Worm (Caenorhabditis elegans): ENCODE data around the gene B0280.11.

DNA sequence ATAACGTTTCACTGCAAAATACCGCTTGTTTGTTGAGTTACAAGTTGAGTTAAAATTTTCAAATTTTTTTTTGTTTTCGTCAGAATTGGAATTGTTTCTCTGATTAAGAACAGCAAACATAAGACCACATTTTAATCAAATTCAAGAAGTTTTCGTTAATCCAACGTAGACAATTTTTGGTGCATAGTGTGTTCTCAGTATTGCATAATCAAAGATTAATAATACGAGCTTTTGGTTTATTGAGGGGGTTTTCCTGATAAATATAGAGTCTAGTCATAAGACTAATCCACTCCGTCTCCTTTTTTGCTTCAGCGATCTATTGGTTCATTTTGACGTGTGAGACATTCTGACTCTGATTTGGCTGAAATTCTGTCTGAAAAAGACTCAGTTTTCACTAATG is 42.9 kb downstream of the B0280.11 start, which contains the start of gene nhr-9:
- TF ChIP-seq him-1 (tag; optimal IDR thresholded peaks at IDR 0.05) (no peak), W03F9.2 (tag; optimal IDR thresholded peaks at IDR 0.05) (no peak)

Measured in whole organism, L4/young adult.